Fruit fly (Drosophila melanogaster) whole organism, pupa: ENCODE results near the gene Spt3.

ENCODE experiments used
- EcR ChIP-seq: fragments of 200-800 bp; sonication (Bioruptor generic); optimal IDR thresholded peaks from 3 replicates; lab custom pipeline; 2019; ENCODE audit warnings: missing biosample characterization, missing genetic modification characterization, mild to moderate bottlenecking, moderate library complexity, missing genetic modification reagents
- Pif1A ChIP-seq: fragments of 200-800 bp; sonication (Bioruptor generic); optimal IDR thresholded peaks from 3 replicates; lab custom pipeline; 2016; ENCODE audit warnings: missing biosample characterization, missing genetic modification characterization

DNA sequence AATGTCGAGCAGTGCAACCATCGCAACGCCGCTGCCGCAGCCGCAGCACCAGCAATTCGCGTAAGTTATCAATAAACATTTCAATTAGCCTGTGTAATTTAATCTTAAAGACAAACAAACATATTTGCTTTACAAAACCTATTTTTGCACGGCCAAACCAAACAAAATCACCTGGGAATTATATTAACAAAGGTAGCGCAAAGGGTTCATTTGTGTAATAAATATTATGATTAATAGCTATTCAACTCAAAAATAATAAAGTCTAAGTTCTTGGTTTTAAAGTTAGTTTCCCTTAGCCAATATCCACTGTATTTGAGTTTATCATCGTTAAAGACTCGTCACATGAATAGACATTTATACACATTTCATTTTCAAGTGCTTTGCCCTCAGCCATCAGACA is 47.7 kb upstream of the Spt3 start:
- TF ChIP-seq EcR (no peak), Pif1A (GFP tag; lab: Kevin White, UChicago) (no peak)
